Worm (Caenorhabditis elegans) whole organism, early embryonic: ENCODE measurements around the gene T01D1.4.

Experiments used
- B0310.2 ChIP-seq: sonication (generic microtip); optimal IDR thresholded peaks from 2 replicates; lab custom pipeline; 2016; ENCODE audit warnings: mild to moderate bottlenecking, missing genetic modification characterization, missing compliant biosample characterization
- aly-1 ChIP-seq: sonication (generic microtip); optimal IDR thresholded peaks from 2 replicates; lab custom pipeline; 2016; ENCODE audit warnings: missing genetic modification characterization, missing compliant biosample characterization
- ama-1 ChIP-seq: fragments of 150-350 bp; optimal IDR thresholded peaks from 2 replicates; lab custom pipeline; 2014
- flt-1 ChIP-seq: fragments of 200-800 bp; sonication (Bioruptor generic); IDR thresholded peaks from 2 replicates; pipeline ENCODE4 v1.3.6; 2022; ENCODE audit warnings: missing genetic modification characterization, missing compliant biosample characterization
- tra-4 ChIP-seq: sonication (generic microtip); optimal IDR thresholded peaks from 2 replicates; lab custom pipeline; 2017; ENCODE audit warnings: missing genetic modification characterization, missing compliant biosample characterization

DNA sequence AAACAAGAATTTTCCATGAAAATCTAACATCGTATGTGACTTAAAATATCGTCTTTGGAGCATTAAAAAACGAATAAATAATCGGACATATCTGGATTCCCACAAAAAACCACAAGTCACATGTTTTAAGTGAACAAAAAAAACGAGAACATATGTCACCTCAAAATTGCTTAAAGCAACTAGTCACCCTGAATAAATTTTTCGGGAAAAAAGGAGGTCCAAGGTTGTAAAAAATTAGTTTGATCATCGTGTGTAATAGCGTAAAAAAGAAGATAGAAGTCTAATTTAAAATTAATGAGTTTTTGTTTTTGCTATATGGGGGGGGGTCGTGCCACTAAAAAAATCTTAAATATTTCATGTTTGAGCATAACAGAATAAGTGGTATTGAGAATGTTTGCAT, 49.1 kb downstream of the T01D1.4 start:
- TF ChIP-seq flt-1 (GFP tag; lab: Robert Waterston, UW) (no peak), ama-1 (lab: Kevin White, UChicago) (no peak), tra-4 (tag; lab: Kevin White, UChicago) (no peak), aly-1 (tag; lab: Kevin White, UChicago) (no peak), B0310.2 (tag; lab: Kevin White, UChicago) (no peak)
